Worm (Caenorhabditis elegans) whole organism, L3 larva: ENCODE measurements around the gene dhgd-1.

Source experiments
- R02D3.7 ChIP-seq: fragments of 150-350 bp; optimal IDR thresholded peaks from 2 replicates; lab custom pipeline; 2014; ENCODE audit warnings: missing biosample characterization, missing genetic modification characterization
- ZK546.5 ChIP-seq: sonication (generic microtip); optimal IDR thresholded peaks from 2 replicates; lab custom pipeline; 2017; ENCODE audit warnings: missing biosample characterization, missing genetic modification characterization
- aly-2 ChIP-seq: fragments of 150-350 bp; optimal IDR thresholded peaks from 2 replicates; lab custom pipeline; 2014; ENCODE audit warnings: missing biosample characterization, missing genetic modification characterization
- ama-1 ChIP-seq: fragments of 150-350 bp; optimal IDR thresholded peaks from 2 replicates; lab custom pipeline; 2018
- ceh-28 ChIP-seq: fragments of 150-350 bp; optimal IDR thresholded peaks from 2 replicates; lab custom pipeline; 2014; ENCODE audit warnings: missing biosample characterization, missing genetic modification reagents, missing genetic modification characterization
- ceh-82 ChIP-seq: fragments of 150-350 bp; optimal IDR thresholded peaks from 2 replicates; lab custom pipeline; 2014; ENCODE audit warnings: missing biosample characterization, missing genetic modification characterization
- ceh-9 ChIP-seq: sonication (generic microtip); optimal IDR thresholded peaks from 2 replicates; lab custom pipeline; 2018; ENCODE audit warnings: missing biosample characterization, missing genetic modification characterization
- daf-12 ChIP-seq: fragments of 150-350 bp; optimal IDR thresholded peaks from 2 replicates; lab custom pipeline; 2014; ENCODE audit warnings: missing biosample characterization, missing genetic modification reagents, missing genetic modification characterization
- egl-27 ChIP-seq: sonication (generic microtip); optimal IDR thresholded peaks from 4 replicates; lab custom pipeline; 2017; ENCODE audit warnings: missing biosample characterization, missing genetic modification reagents, missing genetic modification characterization
- egl-5 ChIP-seq: fragments of 150-350 bp; optimal IDR thresholded peaks from 2 replicates; lab custom pipeline; 2017; ENCODE audit warnings: missing biosample characterization, missing genetic modification reagents, missing genetic modification characterization, inconsistent platforms
- elt-1 ChIP-seq: fragments of 150-350 bp; optimal IDR thresholded peaks from 2 replicates; lab custom pipeline; 2014; ENCODE audit warnings: missing biosample characterization, missing genetic modification characterization
- elt-3 ChIP-seq, 3 experiments: fragments of 150-350 bp in 1 of 3; sonication (generic microtip) in 2 of 3; optimal IDR thresholded peaks; 2 replicates in 2 of 3; 4 replicates in 1 of 3; lab custom pipeline; 2014 to 2017; ENCODE audit warnings: missing biosample characterization in 3 of 3, missing genetic modification characterization in 3 of 3
- eor-1 ChIP-seq, 2 experiments: fragments of 150-350 bp; optimal IDR thresholded peaks; 2 replicates each; lab custom pipeline; 2014 to 2018; ENCODE audit warnings: missing biosample characterization in 2 of 2, missing genetic modification characterization in 2 of 2
- fkh-10 ChIP-seq: sonication (generic microtip); optimal IDR thresholded peaks from 2 replicates; lab custom pipeline; 2017; ENCODE audit warnings: missing biosample characterization, missing genetic modification reagents, missing genetic modification characterization
- fkh-2 ChIP-seq: fragments of 150-350 bp; optimal IDR thresholded peaks from 2 replicates; lab custom pipeline; 2014; ENCODE audit warnings: missing biosample characterization, missing genetic modification reagents, missing genetic modification characterization
- fos-1 ChIP-seq: fragments of 150-350 bp; optimal IDR thresholded peaks from 2 replicates; lab custom pipeline; 2014; ENCODE audit warnings: missing biosample characterization, missing genetic modification characterization
- hmg-11 ChIP-seq: sonication (generic microtip); optimal IDR thresholded peaks from 2 replicates; lab custom pipeline; 2016; ENCODE audit warnings: missing genetic modification characterization, missing compliant biosample characterization
- jun-1 ChIP-seq: fragments of 150-350 bp; optimal IDR thresholded peaks from 2 replicates; lab custom pipeline; 2014; ENCODE audit warnings: missing biosample characterization, missing genetic modification reagents, missing genetic modification characterization
- lin-15B ChIP-seq: fragments of 150-350 bp; optimal IDR thresholded peaks from 2 replicates; lab custom pipeline; 2014; ENCODE audit warnings: missing biosample characterization, missing genetic modification characterization
- lin-39 ChIP-seq: fragments of 150-350 bp; optimal IDR thresholded peaks from 2 replicates; lab custom pipeline; 2018; ENCODE audit warnings: missing biosample characterization, missing genetic modification reagents, missing genetic modification characterization
- mml-1 ChIP-seq: fragments of 150-350 bp; sonication (generic microtip); optimal IDR thresholded peaks from 3 replicates; lab custom pipeline; 2014; ENCODE audit warnings: missing biosample characterization, missing genetic modification characterization
- nfya-1 ChIP-seq: sonication (generic microtip); optimal IDR thresholded peaks from 2 replicates; lab custom pipeline; 2017; ENCODE audit warnings: missing genetic modification characterization, mild to moderate bottlenecking, missing compliant biosample characterization, antibody characterized with exemption, moderate library complexity; ENCODE audit not compliant: insufficient read depth
- nhr-12 ChIP-seq: fragments of 150-350 bp; optimal IDR thresholded peaks from 2 replicates; lab custom pipeline; 2014; ENCODE audit warnings: missing biosample characterization, missing genetic modification characterization
- nhr-23 ChIP-seq: fragments of 150-350 bp; optimal IDR thresholded peaks from 2 replicates; lab custom pipeline; 2014; ENCODE audit warnings: missing biosample characterization, missing genetic modification reagents, missing genetic modification characterization
- nhr-237 ChIP-seq: fragments of 150-350 bp; optimal IDR thresholded peaks from 2 replicates; lab custom pipeline; 2014; ENCODE audit warnings: missing biosample characterization, missing genetic modification characterization
- nhr-43 ChIP-seq: sonication (generic microtip); optimal IDR thresholded peaks from 2 replicates; lab custom pipeline; 2016; ENCODE audit warnings: mild to moderate bottlenecking, missing genetic modification characterization, missing compliant biosample characterization; ENCODE audit not compliant: poor library complexity, severe bottlenecking
- nhr-76 ChIP-seq: fragments of 150-350 bp; sonication (generic microtip); optimal IDR thresholded peaks from 5 replicates; lab custom pipeline; 2014; ENCODE audit warnings: missing biosample characterization, missing genetic modification characterization
- nhr-77 ChIP-seq: fragments of 150-350 bp; optimal IDR thresholded peaks from 2 replicates; lab custom pipeline; 2014; ENCODE audit warnings: missing biosample characterization, missing genetic modification characterization
- pha-4 ChIP-seq: fragments of 150-350 bp; optimal IDR thresholded peaks from 2 replicates; lab custom pipeline; 2014; ENCODE audit warnings: missing biosample characterization, missing genetic modification reagents, missing genetic modification characterization
- pqm-1 ChIP-seq: fragments of 150-350 bp; optimal IDR thresholded peaks from 2 replicates; lab custom pipeline; 2017; ENCODE audit warnings: missing biosample characterization, missing genetic modification characterization, inconsistent platforms
- skn-1 ChIP-seq: fragments of 150-350 bp; optimal IDR thresholded peaks from 2 replicates; lab custom pipeline; 2014; ENCODE audit warnings: missing biosample characterization, missing genetic modification characterization
- tbx-2 ChIP-seq: sonication (generic microtip); optimal IDR thresholded peaks from 2 replicates; lab custom pipeline; 2016; ENCODE audit warnings: mild to moderate bottlenecking, missing genetic modification characterization, missing compliant biosample characterization
- unc-39 ChIP-seq: sonication (generic microtip); optimal IDR thresholded peaks from 4 replicates; lab custom pipeline; 2017; ENCODE audit warnings: missing biosample characterization, missing genetic modification characterization
- unc-62 ChIP-seq: fragments of 150-350 bp; sonication (generic microtip); optimal IDR thresholded peaks from 4 replicates; lab custom pipeline; 2014; ENCODE audit warnings: missing biosample characterization, missing genetic modification reagents, missing genetic modification characterization
- ztf-11 ChIP-seq: fragments of 150-350 bp; optimal IDR thresholded peaks from 2 replicates; lab custom pipeline; 2014; ENCODE audit warnings: missing biosample characterization, missing genetic modification characterization
- ztf-4 ChIP-seq: fragments of 150-350 bp; optimal IDR thresholded peaks from 2 replicates; lab custom pipeline; 2014; ENCODE audit warnings: missing biosample characterization, missing genetic modification characterization

Gene dhgd-1

DNA sequence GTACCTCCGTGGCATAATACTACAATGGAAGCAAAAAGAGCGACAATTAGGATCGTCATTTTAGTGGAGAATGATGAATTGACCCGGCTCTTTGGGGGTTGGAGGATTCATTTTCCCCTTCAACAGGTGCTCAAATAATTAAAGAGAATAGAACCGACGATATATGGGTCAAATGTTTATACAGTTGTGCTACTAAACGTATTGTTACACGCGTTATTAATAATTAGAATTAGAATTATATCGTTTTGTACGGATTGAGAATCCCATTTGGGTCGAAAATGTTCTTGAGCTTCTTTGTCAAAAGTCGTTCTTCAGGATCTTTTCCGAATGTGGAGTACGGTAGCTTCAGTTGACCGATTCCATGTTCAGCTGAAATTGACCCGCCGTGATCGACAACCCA, 13.1 kb downstream of the dhgd-1 start, which contains the start of gene Y62F5A.9:
Gene Y62F5A.9 (minus strand): TSS at position 101 of the 400 bp plus-strand sequence.
- no peak for TF ChIP-seq ceh-82
- TF ChIP-seq elt-1 (tag; lab: Kevin White, UChicago) = no peak
- TF ChIP-seq unc-39 (tag; lab: Kevin White, UChicago) = no peak
- TF ChIP-seq skn-1 (tag; lab: Kevin White, UChicago) = no peak
- no peak for TF ChIP-seq egl-27 (tag; lab: Kevin White, UChicago)
- TF ChIP-seq nhr-76 (tag; lab: Kevin White, UChicago) = no peak
- TF ChIP-seq hmg-11 (tag; lab: Kevin White, UChicago) = no peak
- TF ChIP-seq ceh-9 (tag; lab: Kevin White, UChicago) = no peak
- no peak for TF ChIP-seq tbx-2 (tag; lab: Kevin White, UChicago)
- no peak for TF ChIP-seq fos-1 (tag; lab: Kevin White, UChicago)

DNA sequence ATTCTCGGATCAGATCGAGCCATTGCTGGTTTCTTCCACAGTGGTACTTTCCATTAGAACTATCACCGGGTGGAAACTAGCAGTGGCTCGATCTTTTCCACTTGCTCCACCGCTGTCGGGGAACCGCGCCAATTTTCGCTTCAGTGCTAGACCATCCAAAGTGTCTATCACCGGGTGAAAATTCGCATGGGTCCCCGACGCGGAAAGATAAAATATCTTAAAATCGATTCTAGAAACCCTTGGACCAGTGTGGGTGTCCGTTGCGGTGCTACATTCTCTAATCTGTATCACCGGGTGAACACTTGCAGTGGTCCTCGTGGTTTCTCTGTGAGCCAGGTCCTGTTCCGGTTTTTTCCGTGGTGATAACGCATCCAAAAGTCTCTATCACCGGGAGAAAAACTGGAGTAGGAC, 14.3 kb downstream of the dhgd-1 start:
- TF ChIP-seq ztf-4 (tag; lab: Kevin White, UChicago) (no peak), eor-1 (tag; optimal IDR thresholded peaks at IDR 0.05; lab: Kevin White, UChicago) (no peak), skn-1 (tag; lab: Kevin White, UChicago) (no peak), nhr-77 (tag; lab: Kevin White, UChicago) (no peak), nhr-12 (tag; lab: Kevin White, UChicago) (no peak), mml-1 (no peak), daf-12 (tag; lab: Kevin White, UChicago) (no peak), jun-1 (tag; lab: Kevin White, UChicago) (no peak), fkh-2 (tag; lab: Kevin White, UChicago) (no peak), nfya-1 (no peak)

DNA sequence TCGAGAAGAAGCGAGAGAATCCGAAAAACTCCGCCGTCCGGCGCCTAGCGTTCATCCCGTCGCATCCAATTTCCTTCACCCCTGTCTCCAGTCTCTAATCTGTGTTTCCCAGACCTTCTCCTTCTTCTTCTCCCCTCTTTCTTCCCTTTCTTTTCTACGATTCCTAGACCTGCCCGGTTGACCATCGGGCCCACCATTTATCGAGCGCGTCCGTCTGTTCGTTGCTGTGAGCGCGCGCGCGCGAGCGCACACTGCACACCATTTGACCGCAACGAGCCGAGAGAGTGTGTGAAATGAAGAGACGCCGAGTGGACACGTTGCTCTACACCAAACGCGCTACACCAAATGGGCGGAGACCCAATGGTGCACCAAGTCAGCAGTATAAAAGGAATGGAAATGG, 14.8 kb downstream of the dhgd-1 start:
- TF ChIP-seq egl-5 = no peak
- peak; percentile 15 for TF ChIP-seq nhr-23 (tag; lab: Kevin White, UChicago)
- no peak for TF ChIP-seq ztf-11

DNA sequence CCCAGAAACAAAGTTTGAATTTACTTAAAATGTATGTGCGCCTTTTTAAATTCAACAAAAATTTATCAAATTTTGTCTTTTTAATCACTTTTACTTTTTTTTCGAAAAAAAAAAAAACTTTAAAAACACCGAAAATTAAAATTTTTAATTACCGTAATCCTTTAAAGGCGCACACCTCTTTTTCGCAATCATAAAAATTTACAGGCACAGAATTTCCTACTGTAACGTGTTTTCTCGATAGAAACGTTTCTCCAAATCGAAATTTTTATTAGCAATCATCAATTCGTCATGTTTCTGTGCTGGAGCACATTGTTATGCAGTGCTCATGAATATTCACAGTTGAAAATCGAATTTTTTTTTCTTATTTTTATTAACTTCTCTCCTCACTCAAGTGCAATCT, 15.4 kb downstream of the dhgd-1 start:
- TF ChIP-seq nhr-43 (tag; lab: Kevin White, UChicago) (no peak), unc-62 (GFP tag; lab: Kevin White, UChicago) (no peak), jun-1 (tag; lab: Kevin White, UChicago) (no peak), pha-4 (tag; lab: Kevin White, UChicago) (no peak), pqm-1 (no peak), ZK546.5 (no peak), ama-1 (lab: Kevin White, UChicago) (no peak), unc-39 (tag; lab: Kevin White, UChicago) (no peak), lin-39 (tag; lab: Kevin White, UChicago) (no peak), tbx-2 (tag; lab: Kevin White, UChicago) (no peak), nhr-23 (tag; lab: Kevin White, UChicago) (no peak), nhr-237 (tag; lab: Kevin White, UChicago) (no peak)
- TF ChIP-seq, all 47 proteins: peak for 0

DNA sequence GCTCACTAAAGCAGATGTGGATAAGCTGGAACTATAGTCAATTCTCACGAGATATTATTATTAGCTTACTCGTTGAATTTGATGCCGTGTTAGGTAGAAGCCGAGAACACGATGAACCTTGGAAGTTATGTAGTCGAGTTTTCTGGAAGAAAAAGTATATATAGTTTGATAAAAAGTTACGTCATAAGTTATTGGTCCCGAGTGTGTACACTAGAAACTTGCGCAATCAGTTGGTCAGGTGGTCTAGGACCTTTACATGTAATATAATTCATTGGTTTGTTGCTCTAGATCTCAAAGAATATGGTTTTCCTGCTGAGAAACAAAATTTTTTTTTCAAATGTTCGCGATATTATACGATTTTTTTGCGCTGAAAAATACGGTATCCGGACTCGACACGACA, 16.0 kb downstream of the dhgd-1 start:
- TF ChIP-seq ama-1 (lab: Kevin White, UChicago) (no peak), nhr-237 (tag; lab: Kevin White, UChicago) (no peak), ceh-28 (tag; lab: Kevin White, UChicago) (no peak), nhr-77 (tag; lab: Kevin White, UChicago) (no peak), lin-15B (no peak), daf-12 (tag; lab: Kevin White, UChicago) (no peak), fkh-10 (GFP tag; lab: Kevin White, UChicago) (no peak), nhr-43 (tag; lab: Kevin White, UChicago) (no peak), pqm-1 (no peak), R02D3.7 (tag; lab: Kevin White, UChicago) (no peak), elt-3 (tag; optimal IDR thresholded peaks at IDR 0.05; lab: Kevin White, UChicago) (no peak), mml-1 (no peak), aly-2 (tag; lab: Kevin White, UChicago) (no peak), tbx-2 (tag; lab: Kevin White, UChicago) (no peak), ceh-9 (tag; lab: Kevin White, UChicago) (no peak), nfya-1 (no peak), fkh-2 (tag; lab: Kevin White, UChicago) (no peak)
